Fruit fly (Drosophila melanogaster): ENCODE data around the gene CG31463.

CG31463 gene

DNA sequence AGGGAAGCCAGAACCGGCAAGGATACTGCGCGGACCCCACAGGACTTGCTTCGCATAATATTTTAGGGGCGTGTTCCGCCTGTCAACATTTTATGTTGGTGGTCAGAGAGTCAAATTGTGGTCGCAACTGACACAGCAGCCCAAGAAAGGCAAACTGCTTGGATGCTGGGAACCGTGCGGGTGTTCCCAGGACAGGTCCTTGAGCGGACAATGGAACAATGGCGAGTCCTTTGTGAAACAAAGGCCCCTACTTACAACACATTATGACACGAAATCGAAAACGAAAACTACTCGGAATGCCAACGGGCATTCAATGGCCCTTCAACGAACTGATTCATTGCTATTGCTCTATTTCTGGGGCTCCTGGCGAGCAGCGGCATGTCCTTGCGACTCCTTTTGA is 7.9 kb upstream of the CG31463 start:
- no peak for TF ChIP-seq noc (tag; optimal IDR thresholded peaks at IDR 0.05)

DNA sequence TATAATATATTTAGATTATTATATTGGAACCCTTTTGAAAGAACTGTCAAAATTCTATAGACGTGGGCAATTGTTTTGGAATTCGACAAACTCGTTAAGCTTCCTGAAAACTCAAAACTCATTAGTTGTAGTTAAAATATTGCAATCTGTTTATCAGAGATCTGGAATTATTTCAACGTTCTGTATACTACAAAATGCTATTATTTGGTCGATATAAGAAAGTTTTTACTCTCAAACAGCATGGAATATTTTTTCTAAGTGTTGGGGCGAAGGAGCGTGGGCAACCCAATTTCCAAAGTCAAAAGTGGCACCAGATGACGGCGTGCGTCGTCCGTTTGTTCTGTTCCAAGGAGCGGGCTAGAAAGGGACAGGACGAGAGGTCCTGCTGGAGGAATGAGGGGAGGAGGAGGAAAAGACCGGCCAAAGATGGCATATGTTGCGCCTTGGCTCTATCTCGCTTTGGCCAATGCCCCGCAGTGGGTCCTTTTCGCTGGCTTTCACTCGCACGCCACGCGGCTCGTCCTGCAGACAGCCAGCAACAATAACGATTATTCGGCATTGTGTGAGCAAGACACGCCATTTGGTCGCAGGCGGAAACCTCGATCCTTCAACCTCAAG is 6.3 kb upstream of the CG31463 start:
- TF ChIP-seq noc (tag; optimal IDR thresholded peaks at IDR 0.05): no peak

dm6 chr3R:8287697-8288096 is 4.4 kb upstream of the CG31463 start, which contains the start of gene Nazo:
Gene Nazo (plus strand): TSS chr3R:8287876.
- TF ChIP-seq noc (tag; optimal IDR thresholded peaks at IDR 0.05): no peak

DNA sequence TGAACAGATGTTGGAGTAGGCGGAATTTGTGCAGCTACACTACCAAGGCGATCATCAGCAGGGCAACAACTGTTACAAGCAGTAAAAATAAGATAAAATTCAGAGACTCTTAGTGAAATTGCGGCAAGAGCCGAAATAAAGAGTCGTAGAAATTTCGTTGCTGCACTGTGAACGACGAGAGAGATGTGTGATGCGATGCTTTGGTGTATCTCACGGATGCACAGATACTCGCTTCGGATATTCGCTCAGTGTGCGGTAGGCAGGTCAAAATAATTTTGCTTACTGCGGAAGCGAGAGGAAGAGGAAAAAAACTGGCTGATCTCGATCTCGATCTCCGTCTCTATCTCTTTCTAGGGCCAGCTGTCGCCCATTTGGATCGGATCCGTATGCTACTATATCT is 3.3 kb upstream of the CG31463 start:
- TF ChIP-seq noc (tag; optimal IDR thresholded peaks at IDR 0.05): no peak

- TF ChIP-seq noc (tag; optimal IDR thresholded peaks at IDR 0.05): no peak
Measured at dm6 chr3R:8290478-8290877, 1.7 kb upstream of the CG31463 start, which contains the start of gene CG11672. Gene CG11672 (minus strand): TSS chr3R:8290578.

DNA sequence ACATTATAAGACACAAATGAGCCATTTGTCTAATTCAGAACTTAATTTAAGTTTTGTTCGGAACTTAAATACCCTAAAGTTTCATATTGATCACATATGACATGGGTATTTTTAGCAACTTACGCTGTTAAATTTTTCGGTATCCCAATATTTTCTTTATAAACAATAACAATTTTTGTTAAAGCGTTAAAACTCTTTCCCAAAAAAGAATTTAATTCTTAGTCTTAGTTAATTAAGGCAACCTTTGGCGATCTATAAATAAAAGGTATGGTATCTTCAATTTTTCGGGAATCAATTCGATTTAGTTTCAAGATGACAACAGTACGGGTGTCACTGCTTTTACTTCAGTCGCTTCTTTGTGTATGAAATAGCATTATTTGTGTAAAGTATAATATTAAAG is 1.2 kb upstream of the CG31463 start, which contains the start of gene CG31464:
Gene CG31464, plus strand, starts transcription at position 301 of the 400 bp plus-strand sequence.
- TF ChIP-seq noc (tag; optimal IDR thresholded peaks at IDR 0.05): no peak

DNA sequence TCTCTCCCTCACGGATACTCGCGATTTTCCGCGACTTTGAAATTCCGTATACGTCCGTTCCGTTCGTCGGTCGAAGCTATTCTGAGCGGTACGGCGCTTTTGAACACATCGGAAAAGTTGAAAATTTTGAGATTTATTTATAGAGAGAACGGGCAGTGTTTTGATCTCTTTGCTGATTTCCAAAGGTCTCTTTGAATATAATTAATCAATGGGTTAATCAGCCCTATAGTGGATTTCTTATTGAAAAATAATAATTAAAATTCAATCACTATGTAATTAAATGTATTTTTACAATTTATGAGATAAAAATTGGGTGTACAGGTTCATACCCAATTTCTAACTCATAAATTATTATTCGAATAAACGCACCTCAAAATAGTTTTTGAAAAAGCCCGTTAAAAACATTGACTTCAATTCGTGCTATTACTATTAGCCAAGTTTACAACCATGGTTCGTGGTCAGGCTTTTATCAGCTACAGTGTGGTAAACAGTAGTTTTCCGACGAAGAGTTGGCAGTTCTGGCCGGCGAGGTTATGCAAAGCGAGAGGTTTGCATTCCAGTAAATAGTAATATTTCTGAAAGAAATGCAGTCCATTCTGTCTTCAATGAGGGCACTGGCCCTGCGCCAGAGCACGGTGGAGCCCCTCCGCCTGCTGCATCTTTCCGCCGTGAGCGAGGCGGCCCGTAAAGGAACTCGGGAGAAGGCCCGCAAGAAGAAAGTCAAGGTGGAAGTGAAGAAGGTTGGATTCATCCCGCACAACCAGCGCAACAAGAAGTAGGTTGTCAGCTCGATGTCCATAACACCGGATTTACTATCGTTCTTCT is 9.0 kb downstream of the CG31463 start, which contains the start of the genes CG9626 and mRpL1:
Gene CG9626, minus strand, starts transcription at position 51 of the 825 bp plus-strand sequence.
Gene mRpL1, plus strand, starts transcription at position 513 of the 825 bp plus-strand sequence.
- TF ChIP-seq noc (tag; optimal IDR thresholded peaks at IDR 0.05): no peak

- no peak for TF ChIP-seq noc (tag; optimal IDR thresholded peaks at IDR 0.05)
Measured at dm6 chr3R:8303848-8304247, 11.7 kb downstream of the CG31463 start, which contains the start of gene nac. Gene nac (minus strand): TSS chr3R:8304023.

dm6 chr3R:8305110-8305509 is 13.0 kb downstream of the CG31463 start, which contains the start of gene Sgt1:
Gene Sgt1 (minus strand): TSS chr3R:8305274.
- no peak for TF ChIP-seq noc (tag; optimal IDR thresholded peaks at IDR 0.05)

DNA sequence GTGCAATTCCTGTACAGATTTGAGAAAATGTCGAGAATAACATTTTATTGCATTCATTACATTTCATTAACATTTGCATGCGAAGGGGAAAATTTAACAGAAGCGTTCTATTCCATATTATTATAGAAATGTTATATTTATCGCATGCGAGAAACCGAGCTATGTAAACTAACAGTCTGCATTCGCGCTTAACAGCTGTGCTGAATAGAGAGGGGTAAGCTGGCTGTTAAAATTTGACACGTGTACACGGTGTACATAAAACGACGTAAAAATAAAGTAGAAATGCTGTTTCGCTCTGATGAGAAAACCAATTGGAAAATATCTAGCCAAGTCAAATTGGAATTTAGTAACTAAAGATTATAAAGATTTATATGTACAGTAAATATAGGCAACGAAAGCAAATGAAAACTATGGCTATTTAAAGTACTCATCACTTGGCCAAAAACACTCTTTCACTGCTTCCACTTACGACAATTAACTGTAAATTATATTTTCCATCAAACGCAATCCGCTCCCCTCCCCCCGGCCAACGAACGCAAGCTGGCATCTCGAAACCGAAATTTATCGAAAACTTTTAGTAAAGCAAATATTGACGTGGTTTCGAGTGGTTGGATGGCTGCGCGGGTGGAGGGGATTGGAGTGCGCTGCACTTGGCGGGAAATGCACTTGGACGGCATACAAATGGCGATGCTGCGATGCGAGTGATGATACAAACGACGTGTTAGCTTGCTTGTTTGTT is 14.2 kb downstream of the CG31463 start:
- TF ChIP-seq noc (tag; optimal IDR thresholded peaks at IDR 0.05): no peak

- TF ChIP-seq noc (tag; optimal IDR thresholded peaks at IDR 0.05): no peak
Measured at dm6 chr3R:8306927-8307261, 14.8 kb downstream of the CG31463 start.

- TF ChIP-seq noc (tag; optimal IDR thresholded peaks at IDR 0.05): no peak
Measured at dm6 chr3R:8307283-8307682, 15.1 kb downstream of the CG31463 start.

dm6 chr3R:8308515-8308959 is 16.4 kb downstream of the CG31463 start, which contains the start of gene tex:
Gene tex (minus strand): TSS chr3R:8308645.
- no peak for TF ChIP-seq noc (tag; optimal IDR thresholded peaks at IDR 0.05)

DNA sequence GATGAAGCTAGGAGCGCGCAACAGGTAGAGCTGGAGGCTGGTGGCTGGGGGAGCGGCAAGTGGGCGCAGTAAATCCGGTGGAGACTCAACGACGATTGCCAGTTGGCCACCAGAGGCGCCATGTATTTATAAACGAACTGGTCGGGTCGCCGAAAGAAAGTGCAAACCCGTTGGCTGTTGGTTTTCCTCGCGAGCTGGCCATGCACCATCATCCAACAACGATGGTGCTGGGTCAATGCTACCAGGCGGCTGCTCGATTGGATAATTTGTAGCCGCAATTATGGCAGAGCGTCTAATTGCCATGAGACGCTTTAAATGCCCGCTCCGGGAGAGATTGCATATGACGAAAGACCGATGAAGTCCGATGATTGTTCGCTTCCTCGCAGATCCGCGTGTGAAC is 18.5 kb downstream of the CG31463 start, which contains the start of gene CG11693:
Gene CG11693, minus strand, starts transcription at position 101 of the 400 bp plus-strand sequence.
- no peak for TF ChIP-seq noc (tag; optimal IDR thresholded peaks at IDR 0.05)

- no peak for TF ChIP-seq noc (tag; optimal IDR thresholded peaks at IDR 0.05)
Measured at dm6 chr3R:8312037-8312436, 19.9 kb downstream of the CG31463 start, which contains the start of the genes CG11694 and CG11698. Gene CG11694 (minus strand): TSS chr3R:8312137. Gene CG11698 (plus strand): TSS chr3R:8312188.

dm6 chr3R:8313038-8313437 is 20.9 kb downstream of the CG31463 start, which contains the start of gene CG7483:
Gene CG7483 (plus strand): TSS chr3R:8313208.
- TF ChIP-seq noc (tag; optimal IDR thresholded peaks at IDR 0.05): no peak

Data from whole organism, larva.